Worm (Caenorhabditis elegans) whole organism, late embryonic: ENCODE data around the gene srh-97.

ENCODE experiments used
- ama-1 ChIP-seq: fragments of 150-350 bp; optimal IDR thresholded peaks from 2 replicates; lab custom pipeline; 2014
- ceh-48 ChIP-seq: sonication (generic microtip); optimal IDR thresholded peaks from 2 replicates; lab custom pipeline; 2016; ENCODE audit warnings: missing genetic modification characterization, inconsistent platforms, missing compliant biosample characterization
- eyg-1 ChIP-seq: sonication (generic microtip); optimal IDR thresholded peaks from 2 replicates; lab custom pipeline; 2016; ENCODE audit warnings: missing genotype, missing genetic modification characterization, missing compliant biosample characterization
- pat-9 ChIP-seq: fragments of 200-800 bp; sonication (Bioruptor generic); optimal IDR thresholded peaks from 2 replicates; lab custom pipeline; 2018; ENCODE audit warnings: mild to moderate bottlenecking, missing genetic modification characterization, moderate library complexity, missing compliant biosample characterization
- pha-4 ChIP-seq: fragments of 150-350 bp; optimal IDR thresholded peaks from 2 replicates; lab custom pipeline; 2018; ENCODE audit warnings: missing biosample characterization, missing genetic modification reagents, missing genetic modification characterization
- pqm-1 ChIP-seq: sonication (generic microtip); optimal IDR thresholded peaks from 2 replicates; lab custom pipeline; 2016; ENCODE audit warnings: missing genetic modification characterization, missing compliant biosample characterization

DNA sequence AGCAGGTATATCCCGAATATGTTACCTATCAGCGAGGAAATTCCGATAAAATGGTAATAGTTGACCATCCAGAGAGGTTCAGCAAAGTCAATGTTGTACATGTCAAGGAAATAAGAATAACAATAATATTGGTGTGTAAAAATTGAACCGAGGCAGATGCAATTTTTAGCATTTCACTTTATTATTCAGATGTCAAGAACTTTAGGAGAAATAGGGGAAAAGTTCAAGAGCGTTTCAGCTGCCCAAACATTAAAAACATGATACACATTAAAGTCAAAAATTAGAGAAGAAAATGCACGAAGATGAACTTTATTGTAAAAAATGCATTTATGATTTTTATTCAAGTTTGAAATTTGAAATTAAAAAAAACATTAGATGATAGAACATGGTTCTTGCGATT is 8.6 kb upstream of the srh-97 start, which contains the start of gene sri-69:
- no peak for TF ChIP-seq pat-9 (tag; lab: Kevin White, UChicago)
- TF ChIP-seq pqm-1, result no peak
- no peak for TF ChIP-seq ama-1 (lab: Kevin White, UChicago)
- no peak for TF ChIP-seq ceh-48 (tag; lab: Kevin White, UChicago)
- TF ChIP-seq pha-4 (tag; lab: Kevin White, UChicago), result no peak
- no peak for TF ChIP-seq eyg-1 (tag; lab: Kevin White, UChicago)
